In genomic region chr3L:6576709-6577108, dm6 we compare ENCODE assay signal across 1 fruit fly cellular context.
TF ChIP-seq lines count a peak whose summit lies in the region.

No protein-coding gene starts in this region.

TF ChIP-seq in whole organism, embryonic, 481 proteins besides CTCF, POLR2A, EP300 and RAD21 (continued from another document and continues in another):
- peak; percentile 36 for TF ChIP-seq CG10209 (GFP tag; optimal IDR thresholded peaks at IDR 0.05; lab: Kevin White, UChicago)
- TF ChIP-seq slp2 (GFP tag; optimal IDR thresholded peaks at IDR 0.05; lab: Kevin White, UChicago) = peak; percentile 16
- TF ChIP-seq Drgx (GFP tag; IDR thresholded peaks at IDR 0.05; lab: Robert Waterston, UW) = peak; percentile 78
- TF ChIP-seq E2f2 (GFP tag; IDR thresholded peaks at IDR 0.05; lab: Robert Waterston, UW) = peak; percentile 46; the same call in 1 of the 2 replicates
- no peak for TF ChIP-seq Sry-β (GFP tag; optimal IDR thresholded peaks at IDR 0.05; lab: Kevin White, UChicago)
- peak; percentile 46 for TF ChIP-seq Bteb2 (GFP tag; optimal IDR thresholded peaks at IDR 0.05; lab: Kevin White, UChicago)
- no peak for TF ChIP-seq B-H2 (GFP tag; optimal IDR thresholded peaks at IDR 0.05; lab: Kevin White, UChicago)
- no peak for TF ChIP-seq Ets65A (GFP tag; lab: Kevin White, UChicago)
- no peak for TF ChIP-seq Dip2 (GFP tag; IDR thresholded peaks at IDR 0.05; lab: Robert Waterston, UW)
- peak; percentile 62 for TF ChIP-seq pb (GFP tag; optimal IDR thresholded peaks at IDR 0.05; lab: Kevin White, UChicago)
- no peak for TF ChIP-seq CG6683 (GFP tag; optimal IDR thresholded peaks at IDR 0.05; lab: Kevin White, UChicago)
- no peak for TF ChIP-seq CG2199 (GFP tag; IDR thresholded peaks at IDR 0.05; lab: Robert Waterston, UW)
- peak; percentile 56 for TF ChIP-seq CG7372 (GFP tag; IDR thresholded peaks at IDR 0.05; lab: Robert Waterston, UW)
- TF ChIP-seq exex (tag; optimal IDR thresholded peaks at IDR 0.05; lab: Kevin White, UChicago) = no peak
- TF ChIP-seq CG13296 (GFP tag; optimal IDR thresholded peaks at IDR 0.05; lab: Kevin White, UChicago) = peak; percentile 57
- peak; percentile 93 for TF ChIP-seq sens (GFP tag; lab: Kevin White, UChicago)
- peak; percentile 46 for TF ChIP-seq CG9215 (GFP tag; IDR thresholded peaks at IDR 0.05; lab: Robert Waterston, UW)
- TF ChIP-seq CG1529 (GFP tag; optimal IDR thresholded peaks at IDR 0.05; lab: Kevin White, UChicago) = peak; percentile 6
- TF ChIP-seq Xbp1 (GFP tag; optimal IDR thresholded peaks at IDR 0.05; lab: Kevin White, UChicago) = peak; percentile 58
- TF ChIP-seq Blimp-1 (GFP tag; optimal IDR thresholded peaks at IDR 0.05; lab: Kevin White, UChicago) = no peak
- no peak for TF ChIP-seq Neu2 (GFP tag; optimal IDR thresholded peaks at IDR 0.05; lab: Kevin White, UChicago; ENCODE audit: borderline replicate concordance)
- TF ChIP-seq CG6175 (GFP tag; IDR thresholded peaks at IDR 0.05; lab: Robert Waterston, UW) = no peak
- TF ChIP-seq CG11456 (GFP tag; IDR thresholded peaks at IDR 0.05; lab: Robert Waterston, UW) = peak; percentile 45; the same call in 1 of the 3 replicates
- no peak for TF ChIP-seq HLHmδ (GFP tag; optimal IDR thresholded peaks at IDR 0.05; lab: Kevin White, UChicago)
- no peak for TF ChIP-seq nerfin-2 (GFP tag; IDR thresholded peaks at IDR 0.05; lab: Robert Waterston, UW; ENCODE audit: partially characterized antibody)
- no peak for TF ChIP-seq Trl (optimal IDR thresholded peaks at IDR 0.05; lab: Kevin White, UChicago)
- peak; percentile 5 for TF ChIP-seq Trl (GFP tag; optimal IDR thresholded peaks at IDR 0.05; lab: Kevin White, UChicago)
- peak; percentile 82 for TF ChIP-seq CG14441 (GFP tag; IDR thresholded peaks at IDR 0.05; lab: Robert Waterston, UW)
- TF ChIP-seq CG9437 (GFP tag; optimal IDR thresholded peaks at IDR 0.05; lab: Kevin White, UChicago) = peak; percentile 31
- peak; percentile 73 for TF ChIP-seq CG4730 (GFP tag; IDR thresholded peaks at IDR 0.05; lab: Robert Waterston, UW)
- TF ChIP-seq CG7271 (tag; optimal IDR thresholded peaks at IDR 0.05; lab: Kevin White, UChicago) = no peak
- TF ChIP-seq kah (GFP tag; optimal IDR thresholded peaks at IDR 0.05; lab: Kevin White, UChicago) = peak; percentile 41
- TF ChIP-seq CG5245 (GFP tag; optimal IDR thresholded peaks at IDR 0.05; lab: Kevin White, UChicago) = peak; percentile 38
- peak; percentile 54 for TF ChIP-seq CG3847 (GFP tag; IDR thresholded peaks at IDR 0.05; lab: Robert Waterston, UW)
- TF ChIP-seq slou (GFP tag; optimal IDR thresholded peaks at IDR 0.05; lab: Kevin White, UChicago) = no peak
- TF ChIP-seq CG12219 (GFP tag; optimal IDR thresholded peaks at IDR 0.05; lab: Kevin White, UChicago) = peak; percentile 68
- peak; percentile 83 for TF ChIP-seq Oli (tag; optimal IDR thresholded peaks at IDR 0.05; lab: Kevin White, UChicago)
- no peak for TF ChIP-seq NC2β (GFP tag; optimal IDR thresholded peaks at IDR 0.05; lab: Kevin White, UChicago)
- TF ChIP-seq hkb (optimal IDR thresholded peaks at IDR 0.05; lab: Kevin White, UChicago) = no peak
- TF ChIP-seq hkb (GFP tag; IDR thresholded peaks at IDR 0.05; lab: Robert Waterston, UW) = peak; percentile 72; the same call in 1 of the 2 replicates
- TF ChIP-seq klu (GFP tag; IDR thresholded peaks at IDR 0.05; lab: Robert Waterston, UW) = no peak
- TF ChIP-seq maf-S (GFP tag; optimal IDR thresholded peaks at IDR 0.05; lab: Kevin White, UChicago) = peak; percentile 7
- no peak for TF ChIP-seq sqz (GFP tag; optimal IDR thresholded peaks at IDR 0.05; lab: Kevin White, UChicago)
- peak; percentile 77 for TF ChIP-seq CG14050 (GFP tag; IDR thresholded peaks at IDR 0.05; lab: Robert Waterston, UW)
- peak; percentile 51 for TF ChIP-seq tin (GFP tag; optimal IDR thresholded peaks at IDR 0.05; lab: Kevin White, UChicago)
- no peak for TF ChIP-seq h (optimal IDR thresholded peaks at IDR 0.05; lab: Kevin White, UChicago)
- peak; percentile 68; the same call in 1 of the 3 replicates for TF ChIP-seq zfh1 (GFP tag; IDR thresholded peaks at IDR 0.05; lab: Robert Waterston, UW)
- peak; percentile 27; the same call in 1 of the 2 replicates for TF ChIP-seq onecut (GFP tag; IDR thresholded peaks at IDR 0.05; lab: Robert Waterston, UW)
- TF ChIP-seq fru (optimal IDR thresholded peaks at IDR 0.05; lab: Kevin White, UChicago) = no peak
- TF ChIP-seq CG10462 (GFP tag; optimal IDR thresholded peaks at IDR 0.05; lab: Kevin White, UChicago) = no peak
- TF ChIP-seq inv (GFP tag; IDR thresholded peaks at IDR 0.05; lab: Robert Waterston, UW; ENCODE audit: partially characterized antibody) = no peak
- TF ChIP-seq Fer3 (tag; optimal IDR thresholded peaks at IDR 0.05; lab: Kevin White, UChicago) = peak; percentile 71
- TF ChIP-seq CG3407 (GFP tag; optimal IDR thresholded peaks at IDR 0.05; lab: Kevin White, UChicago) = no peak
- peak; percentile 38 for TF ChIP-seq tio (GFP tag; optimal IDR thresholded peaks at IDR 0.05; lab: Kevin White, UChicago)
- no peak for TF ChIP-seq CG34376 (GFP tag; optimal IDR thresholded peaks at IDR 0.05; lab: Kevin White, UChicago)
- no peak for TF ChIP-seq lbe (GFP tag; optimal IDR thresholded peaks at IDR 0.05; lab: Kevin White, UChicago)
- peak; percentile 34 for TF ChIP-seq Mad (GFP tag; optimal IDR thresholded peaks at IDR 0.05; lab: Kevin White, UChicago)
- TF ChIP-seq CG8478 (optimal IDR thresholded peaks at IDR 0.05; lab: Kevin White, UChicago) = no peak
- peak; percentile 27 for TF ChIP-seq Hr3 (GFP tag; optimal IDR thresholded peaks at IDR 0.05; lab: Kevin White, UChicago)
- no peak; the same call in 2 of the 3 replicates for TF ChIP-seq sr (GFP tag; IDR thresholded peaks at IDR 0.05; lab: Robert Waterston, UW)
- no peak for TF ChIP-seq Lhr (GFP tag; optimal IDR thresholded peaks at IDR 0.05; lab: Kevin White, UChicago)
- TF ChIP-seq danr (GFP tag; IDR thresholded peaks at IDR 0.05; lab: Robert Waterston, UW) = no peak
- 0 out of 2 replicates have a peak, but pooled peaks have one; percentile 30 for TF ChIP-seq CG16779 (GFP tag; IDR thresholded peaks at IDR 0.05; lab: Robert Waterston, UW)
- TF ChIP-seq Mes4 (GFP tag; optimal IDR thresholded peaks at IDR 0.05; lab: Kevin White, UChicago) = peak; percentile 10
- peak; percentile 75; the same call in 2 of the 3 replicates for TF ChIP-seq gce (GFP tag; IDR thresholded peaks at IDR 0.05; lab: Robert Waterston, UW)
- peak; percentile 57 for TF ChIP-seq CG17385 (GFP tag; optimal IDR thresholded peaks at IDR 0.05; lab: Kevin White, UChicago)
- peak; percentile 39; the same call in 1 of the 2 replicates for TF ChIP-seq CG11085 (GFP tag; IDR thresholded peaks at IDR 0.05; lab: Robert Waterston, UW)
- peak; percentile 65 for TF ChIP-seq CG2120 (GFP tag; optimal IDR thresholded peaks at IDR 0.05; lab: Kevin White, UChicago)
- TF ChIP-seq MTF-1 (GFP tag; optimal IDR thresholded peaks at IDR 0.05; lab: Kevin White, UChicago; ENCODE audit: borderline replicate concordance) = no peak
- no peak for TF ChIP-seq prd (optimal IDR thresholded peaks at IDR 0.05; lab: Kevin White, UChicago)
- TF ChIP-seq prd (GFP tag; IDR thresholded peaks at IDR 0.05; lab: Robert Waterston, UW) = peak; percentile 79
- peak; percentile 28; the same call in 1 of the 3 replicates for TF ChIP-seq CG11560 (tag; IDR thresholded peaks at IDR 0.05; lab: Robert Waterston, UW)
- TF ChIP-seq CG8089 (GFP tag; optimal IDR thresholded peaks at IDR 0.05; lab: Kevin White, UChicago) = peak; percentile 32
- peak; percentile 51; the same call in 1 of the 3 replicates for TF ChIP-seq C15 (GFP tag; IDR thresholded peaks at IDR 0.05; lab: Robert Waterston, UW)
- no peak for TF ChIP-seq bsh (GFP tag; optimal IDR thresholded peaks at IDR 0.05; lab: Kevin White, UChicago)
- TF ChIP-seq CG31388 (GFP tag; optimal IDR thresholded peaks at IDR 0.05; lab: Kevin White, UChicago) = no peak
- peak; percentile 45 for TF ChIP-seq Six4 (GFP tag; optimal IDR thresholded peaks at IDR 0.05; lab: Kevin White, UChicago)
- TF ChIP-seq Xrp1 (GFP tag; IDR thresholded peaks at IDR 0.05; lab: Robert Waterston, UW) = peak; percentile 36; the same call in 1 of the 2 replicates
- peak; percentile 25 for TF ChIP-seq CG18619 (GFP tag; optimal IDR thresholded peaks at IDR 0.05; lab: Kevin White, UChicago)
- peak; percentile 66 for TF ChIP-seq Nf-YA (GFP tag; IDR thresholded peaks at IDR 0.05; lab: Robert Waterston, UW)
- 0 out of 2 replicates have a peak, but pooled peaks have one; percentile 44 for TF ChIP-seq CG11247 (GFP tag; IDR thresholded peaks at IDR 0.05; lab: Robert Waterston, UW)
- TF ChIP-seq CG6854 (GFP tag; optimal IDR thresholded peaks at IDR 0.05; lab: Kevin White, UChicago) = peak; percentile 27
- TF ChIP-seq Atf3 (GFP tag; optimal IDR thresholded peaks at IDR 0.05; lab: Kevin White, UChicago) = peak; percentile 26
- TF ChIP-seq bowl (GFP tag; IDR thresholded peaks at IDR 0.05; lab: Robert Waterston, UW) = peak; percentile 54; the same call in 1 of the 2 replicates
- no peak for TF ChIP-seq zfh2 (GFP tag; optimal IDR thresholded peaks at IDR 0.05; lab: Kevin White, UChicago)
- no peak for TF ChIP-seq CG3065 (GFP tag; optimal IDR thresholded peaks at IDR 0.05; lab: Kevin White, UChicago)
- no peak for TF ChIP-seq z (GFP tag; IDR thresholded peaks at IDR 0.05; lab: Robert Waterston, UW)
- no peak for TF ChIP-seq gcm (GFP tag; optimal IDR thresholded peaks at IDR 0.05; lab: Kevin White, UChicago)
- peak; percentile 27 for TF ChIP-seq CG15011 (GFP tag; optimal IDR thresholded peaks at IDR 0.05; lab: Kevin White, UChicago)
- no peak for TF ChIP-seq gfzf (GFP tag; optimal IDR thresholded peaks at IDR 0.05; lab: Kevin White, UChicago)
- TF ChIP-seq bigmax (GFP tag; optimal IDR thresholded peaks at IDR 0.05; lab: Kevin White, UChicago) = no peak
- TF ChIP-seq CG18262 (tag; optimal IDR thresholded peaks at IDR 0.05; lab: Kevin White, UChicago) = no peak
- no peak for TF ChIP-seq pho (GFP tag; optimal IDR thresholded peaks at IDR 0.05; lab: Kevin White, UChicago)
- peak; percentile 68 for TF ChIP-seq Meics (GFP tag; optimal IDR thresholded peaks at IDR 0.05; lab: Kevin White, UChicago)
- peak; percentile 59 for TF ChIP-seq CG8924 (tag; optimal IDR thresholded peaks at IDR 0.05; lab: Kevin White, UChicago)
- no peak for TF ChIP-seq grn (GFP tag; optimal IDR thresholded peaks at IDR 0.05; lab: Kevin White, UChicago)
- peak; percentile 42 for TF ChIP-seq CG13624 (GFP tag; optimal IDR thresholded peaks at IDR 0.05; lab: Kevin White, UChicago)
- TF ChIP-seq NFAT (GFP tag; IDR thresholded peaks at IDR 0.05; lab: Robert Waterston, UW) = no peak
- no peak for TF ChIP-seq Poxn (GFP tag; IDR thresholded peaks at IDR 0.05; lab: Robert Waterston, UW)
- TF ChIP-seq cas (GFP tag; IDR thresholded peaks at IDR 0.05; lab: Robert Waterston, UW) = no peak
- TF ChIP-seq CG17802 (tag; optimal IDR thresholded peaks at IDR 0.05; lab: Kevin White, UChicago) = no peak
- TF ChIP-seq Lim3 (GFP tag; IDR thresholded peaks at IDR 0.05; lab: Robert Waterston, UW) = 0 out of 2 replicates have a peak, but pooled peaks have one; percentile 26
- peak; percentile 55 for TF ChIP-seq CoRest (tag; optimal IDR thresholded peaks at IDR 0.05; lab: Kevin White, UChicago)
- TF ChIP-seq fu2 (GFP tag; optimal IDR thresholded peaks at IDR 0.05; lab: Kevin White, UChicago) = peak; percentile 32
- peak; percentile 40 to 57 for TF ChIP-seq chif (GFP tag; optimal IDR thresholded peaks at IDR 0.05; lab: Kevin White, UChicago)
- no peak for TF ChIP-seq Nf-YB (GFP tag; optimal IDR thresholded peaks at IDR 0.05; lab: Kevin White, UChicago)
- peak; percentile 41 for TF ChIP-seq pum (GFP tag; optimal IDR thresholded peaks at IDR 0.05; lab: Kevin White, UChicago)
- TF ChIP-seq grau (tag; optimal IDR thresholded peaks at IDR 0.05; lab: Kevin White, UChicago) = peak; percentile 68
- peak; percentile 13 for TF ChIP-seq gro (GFP tag; optimal IDR thresholded peaks at IDR 0.05; lab: Kevin White, UChicago)
- peak; percentile 44 for TF ChIP-seq CG31365 (tag; optimal IDR thresholded peaks at IDR 0.05; lab: Kevin White, UChicago)
- TF ChIP-seq GATAe (GFP tag; conservative IDR thresholded peaks at IDR 0.05; lab: Robert Waterston, UW) = no peak
- peak; percentile 48; the same call in 2 of the 4 replicates for TF ChIP-seq Gug (GFP tag; IDR thresholded peaks at IDR 0.05; lab: Robert Waterston, UW)
- TF ChIP-seq fd96Cb (tag; optimal IDR thresholded peaks at IDR 0.05; lab: Kevin White, UChicago) = peak; percentile 70
- no peak for TF ChIP-seq knrl (GFP tag; IDR thresholded peaks at IDR 0.05; lab: Robert Waterston, UW; ENCODE audit: partially characterized antibody)
- no peak for TF ChIP-seq CG12299 (tag; optimal IDR thresholded peaks at IDR 0.05; lab: Kevin White, UChicago)
- no peak for TF ChIP-seq btn (GFP tag; optimal IDR thresholded peaks at IDR 0.05; lab: Kevin White, UChicago)
- TF ChIP-seq CG4820 (GFP tag; optimal IDR thresholded peaks at IDR 0.05; lab: Kevin White, UChicago) = peak; percentile 46
- TF ChIP-seq Max (GFP tag; optimal IDR thresholded peaks at IDR 0.05; lab: Kevin White, UChicago) = no peak
- no peak for TF ChIP-seq CG9797 (GFP tag; optimal IDR thresholded peaks at IDR 0.05; lab: Kevin White, UChicago)
- TF ChIP-seq CG16863 (GFP tag; optimal IDR thresholded peaks at IDR 0.05; lab: Kevin White, UChicago) = peak; percentile 36
- peak; percentile 56 for TF ChIP-seq Awh (GFP tag; IDR thresholded peaks at IDR 0.05; lab: Robert Waterston, UW)
- TF ChIP-seq zf30C (GFP tag; optimal IDR thresholded peaks at IDR 0.05; lab: Kevin White, UChicago) = no peak
- TF ChIP-seq nau (GFP tag; optimal IDR thresholded peaks at IDR 0.05; lab: Kevin White, UChicago) = peak; percentile 30
- TF ChIP-seq CG9932 (GFP tag; IDR thresholded peaks at IDR 0.05; lab: Robert Waterston, UW) = peak; percentile 42; the same call in 1 of the 2 replicates
- peak; percentile 55; the same call in 1 of the 2 replicates for TF ChIP-seq ro (GFP tag; IDR thresholded peaks at IDR 0.05; lab: Robert Waterston, UW)
- peak; percentile 54 for TF ChIP-seq Hsf (GFP tag; optimal IDR thresholded peaks at IDR 0.05; lab: Kevin White, UChicago)
- TF ChIP-seq ERR (GFP tag; optimal IDR thresholded peaks at IDR 0.05; lab: Kevin White, UChicago) = peak; percentile 48
- TF ChIP-seq emc (GFP tag; optimal IDR thresholded peaks at IDR 0.05; lab: Kevin White, UChicago) = peak; percentile 36
- 0 out of 2 replicates have a peak, but pooled peaks have one; percentile 36 for TF ChIP-seq dan (GFP tag; IDR thresholded peaks at IDR 0.05; lab: Robert Waterston, UW)
- TF ChIP-seq CG7786 (GFP tag; optimal IDR thresholded peaks at IDR 0.05; lab: Kevin White, UChicago) = no peak
- no peak for TF ChIP-seq vfl (GFP tag; optimal IDR thresholded peaks at IDR 0.05; lab: Kevin White, UChicago)
- TF ChIP-seq CG1832 (GFP tag; optimal IDR thresholded peaks at IDR 0.05; lab: Kevin White, UChicago) = no peak
